Worm (Caenorhabditis elegans) whole organism, midembryonic: ENCODE results near the gene gur-5.

Source experiments
- T22C8.4 ChIP-seq: fragments of 200-800 bp; sonication (Bioruptor generic); IDR thresholded peaks from 2 replicates; pipeline ENCODE4 v1.3.6; 2022; ENCODE audit warnings: missing genetic modification characterization, missing compliant biosample characterization
- cog-1 ChIP-seq: sonication (generic microtip); optimal IDR thresholded peaks from 2 replicates; lab custom pipeline; 2016; ENCODE audit warnings: missing genetic modification characterization, missing compliant biosample characterization
- flt-1 ChIP-seq: fragments of 200-800 bp; sonication (Bioruptor generic); IDR thresholded peaks from 2 replicates; pipeline ENCODE4 v1.3.6; 2022; ENCODE audit warnings: missing genetic modification characterization, missing compliant biosample characterization
- klf-2 ChIP-seq: fragments of 200-800 bp; sonication (Bioruptor generic); conservative IDR thresholded peaks from 2 replicates; pipeline ENCODE4 v1.3.6; 2022; ENCODE audit warnings: missing genetic modification reagents, missing genetic modification characterization, missing compliant biosample characterization
- med-1 ChIP-seq: sonication (generic microtip); optimal IDR thresholded peaks from 2 replicates; lab custom pipeline; 2017; ENCODE audit warnings: missing genetic modification characterization, mild to moderate bottlenecking, missing compliant biosample characterization, antibody characterized with exemption, missing genetic modification reagents; ENCODE audit not compliant: insufficient read depth
- ref-1 ChIP-seq: fragments of 200-800 bp; sonication (Bioruptor generic); conservative IDR thresholded peaks from 2 replicates; pipeline ENCODE4 v1.3.6; 2022; ENCODE audit warnings: missing genetic modification reagents, missing genetic modification characterization, missing compliant biosample characterization
- tab-1 ChIP-seq: fragments of 200-800 bp; sonication (Bioruptor generic); IDR thresholded peaks from 2 replicates; pipeline ENCODE4 v1.3.6; 2022; ENCODE audit warnings: missing genetic modification characterization, missing compliant biosample characterization
- ztf-23 ChIP-seq: fragments of 200-800 bp; sonication (Bioruptor generic); IDR thresholded peaks from 2 replicates; pipeline ENCODE4 v1.3.6; 2022; ENCODE audit warnings: missing genetic modification reagents, missing genetic modification characterization, missing compliant biosample characterization
- ztf-29 ChIP-seq: fragments of 200-800 bp; sonication (Bioruptor generic); IDR thresholded peaks from 2 replicates; pipeline ENCODE4 v1.3.6; 2022; ENCODE audit warnings: missing genetic modification reagents, missing genetic modification characterization, missing compliant biosample characterization

The gur-5 gene

ce11 chrII:5338301-5338700 lies 53.2 kb downstream of the gur-5 start:
- TF ChIP-seq cog-1 (tag; lab: Kevin White, UChicago) (no peak), ztf-23 (no peak), klf-2 (no peak), tab-1 (GFP tag; lab: Robert Waterston, UW) (no peak), ztf-29 (GFP tag; lab: Robert Waterston, UW) (no peak), T22C8.4 (GFP tag; lab: Robert Waterston, UW) (no peak), med-1 (GFP tag; lab: Kevin White, UChicago) (no peak), flt-1 (GFP tag; lab: Robert Waterston, UW) (no peak), ref-1 (no peak)
